Comparison of ENCODE assay signal across 3 fruit fly cellular contexts in the genomic region with DNA sequence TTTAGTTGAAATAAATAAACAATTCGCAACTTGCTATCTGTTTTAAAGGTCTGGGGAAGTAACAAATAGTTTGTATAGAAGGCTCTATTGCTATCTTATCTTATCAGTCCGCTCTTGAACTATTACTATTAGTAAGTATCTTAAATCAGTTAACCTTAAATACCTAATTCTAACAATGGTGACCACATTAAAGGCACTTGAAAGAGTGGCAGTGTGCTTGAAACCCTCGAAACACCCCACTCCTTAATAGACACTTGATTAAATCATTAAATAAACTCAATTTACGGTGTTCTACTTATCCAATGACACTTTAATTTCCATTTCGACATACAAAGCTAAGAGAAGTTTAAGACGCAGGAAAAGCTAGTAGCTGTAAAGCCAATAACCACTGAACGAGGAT.
A peak's percentile ranks its signal among the peaks of the same experiment; 100 is the strongest.
TF ChIP-seq lines count a peak whose summit lies in the region.

No protein-coding gene starts in this region.

- no peak for TF ChIP-seq CTCF in whole organism, embryonic (GFP tag; optimal IDR thresholded peaks at IDR 0.05; lab: Kevin White, UChicago)

TF ChIP-seq in whole organism, adult, 20 proteins besides CTCF, POLR2A, EP300 and RAD21:
- TF ChIP-seq cic (GFP tag; optimal IDR thresholded peaks at IDR 0.05; lab: Kevin White, UChicago) = peak; percentile 5
- TF ChIP-seq CG7045 (GFP tag; optimal IDR thresholded peaks at IDR 0.05; lab: Kevin White, UChicago) = no peak

TF ChIP-seq in whole organism, embryonic, 481 proteins besides CTCF, POLR2A, EP300 and RAD21:
- TF ChIP-seq Sry-δ (GFP tag; optimal IDR thresholded peaks at IDR 0.05; lab: Kevin White, UChicago) (no peak), sug (tag; optimal IDR thresholded peaks at IDR 0.05; lab: Kevin White, UChicago) (peak; percentile 29), mirr (GFP tag; optimal IDR thresholded peaks at IDR 0.05; lab: Kevin White, UChicago) (peak; percentile 62), CG9817 (tag; optimal IDR thresholded peaks at IDR 0.05; lab: Kevin White, UChicago) (no peak), CG18599 (GFP tag; optimal IDR thresholded peaks at IDR 0.05; lab: Kevin White, UChicago) (peak; percentile 3), exex (tag; optimal IDR thresholded peaks at IDR 0.05; lab: Kevin White, UChicago) (peak; percentile 97), Med (GFP tag; lab: Kevin White, UChicago) (peak; percentile 3), grn (GFP tag; optimal IDR thresholded peaks at IDR 0.05; lab: Kevin White, UChicago) (peak; percentile 22)

TF ChIP-seq in whole organism, prepupa, 60 proteins besides CTCF, POLR2A, EP300 and RAD21:
- TF ChIP-seq Eip78C (GFP tag; lab: Kevin White, UChicago) (peak; percentile 29), CG6163 (GFP tag; IDR thresholded peaks at IDR 0.05; lab: Robert Waterston, UW) (no peak), CG32006 (GFP tag; optimal IDR thresholded peaks at IDR 0.05; lab: Kevin White, UChicago) (no peak), ss (GFP tag; optimal IDR thresholded peaks at IDR 0.05; lab: Kevin White, UChicago) (no peak), CG7368 (GFP tag; optimal IDR thresholded peaks at IDR 0.05; lab: Kevin White, UChicago) (no peak), Blimp-1 (GFP tag; optimal IDR thresholded peaks at IDR 0.05; lab: Kevin White, UChicago) (no peak)
